Worm (Caenorhabditis elegans): ENCODE data around the gene R08A2.7.

R08A2.7 gene

DNA sequence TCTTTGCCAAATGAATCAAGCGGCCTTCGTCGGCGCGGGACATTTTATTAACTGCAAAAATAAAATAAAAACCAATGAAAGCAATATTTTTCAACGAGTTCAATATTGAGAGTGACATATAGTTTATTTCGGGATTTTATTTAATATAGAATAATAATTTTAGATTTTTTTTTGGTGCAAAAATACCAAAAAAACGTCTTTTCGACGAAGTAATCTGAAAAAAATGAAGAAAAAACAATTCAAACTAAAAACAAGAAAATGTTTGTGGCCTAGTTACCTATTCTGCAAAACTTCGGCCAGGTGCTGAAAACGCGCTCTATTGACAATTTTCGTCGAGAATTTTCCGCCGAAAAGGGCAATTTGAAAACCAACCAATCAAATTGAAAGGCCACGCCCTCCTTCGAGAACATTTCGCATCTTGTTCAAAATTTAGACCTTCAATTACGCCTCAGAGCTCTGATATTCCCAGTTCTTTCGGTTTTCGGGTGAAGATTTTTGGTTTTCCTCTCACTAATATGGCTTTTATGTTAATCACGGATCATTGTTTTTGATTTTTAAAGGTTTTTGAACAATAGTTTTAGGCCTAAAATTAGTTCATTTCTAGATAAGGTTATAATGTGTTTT, 37.6 kb upstream of the R08A2.7 start, which contains the start of gene C47E8.4:
Gene C47E8.4, minus strand, starts transcription at position 51 of the 624 bp plus-strand sequence.
- TF ChIP-seq ama-1 (optimal IDR thresholded peaks at IDR 0.05): peak; percentile 53
- TF ChIP-seq ama-1 (GFP tag; optimal IDR thresholded peaks at IDR 0.05): no peak
- peak; percentile 98 for TF ChIP-seq lin-54 (GFP tag; optimal IDR thresholded peaks at IDR 0.05)
- no peak for TF ChIP-seq nfya-1 (tag; optimal IDR thresholded peaks at IDR 0.05; ENCODE audit: borderline replicate concordance, insufficient read depth)
- no peak for TF ChIP-seq Y79H2A.3 (GFP tag; conservative IDR thresholded peaks at IDR 0.05)
- peak; percentile 94 for TF ChIP-seq atf-7 (tag; optimal IDR thresholded peaks at IDR 0.05)
- TF ChIP-seq Y56A3A.18 (GFP tag; IDR thresholded peaks at IDR 0.05): peak; percentile 62; the same call in 1 of the 2 replicates
- peak; percentile 34; the same call in 1 of the 2 replicates for TF ChIP-seq egrh-3 (GFP tag; IDR thresholded peaks at IDR 0.05)
- peak; percentile 85 for TF ChIP-seq ztf-22 (GFP tag; optimal IDR thresholded peaks at IDR 0.05)
- peak; percentile 98 for TF ChIP-seq ekl-4 (GFP tag; IDR thresholded peaks at IDR 0.05)
- peak; percentile 94 for TF ChIP-seq ztf-26 (tag; optimal IDR thresholded peaks at IDR 0.05)
- TF ChIP-seq B0336.3 (GFP tag; IDR thresholded peaks at IDR 0.05): peak; percentile 90
- TF ChIP-seq somi-1 (GFP tag; optimal IDR thresholded peaks at IDR 0.05): peak; percentile 90
- peak; percentile 91 for TF ChIP-seq hmg-20 (GFP tag; IDR thresholded peaks at IDR 0.05)
- 0 out of 2 replicates have a peak, but pooled peaks have one; percentile 79 for TF ChIP-seq ceh-58 (GFP tag; IDR thresholded peaks at IDR 0.05)
- peak; percentile 85 for TF ChIP-seq ztf-3 (GFP tag; optimal IDR thresholded peaks at IDR 0.05)
- peak; percentile 88 for TF ChIP-seq F52B5.7 (tag; optimal IDR thresholded peaks at IDR 0.05)
- TF ChIP-seq akir-1 (GFP tag; optimal IDR thresholded peaks at IDR 0.05): peak; percentile 84
- peak; percentile 95 for TF ChIP-seq madf-3 (GFP tag; IDR thresholded peaks at IDR 0.05)
- TF ChIP-seq D2030.7 (GFP tag; IDR thresholded peaks at IDR 0.05): peak; percentile 93
- TF ChIP-seq ceh-91 (GFP tag; IDR thresholded peaks at IDR 0.05): peak; percentile 93
- TF ChIP-seq nhr-27 (tag; optimal IDR thresholded peaks at IDR 0.05): peak; percentile 92
- peak; percentile 8 for TF ChIP-seq pha-4 (tag; optimal IDR thresholded peaks at IDR 0.05)
- no peak for TF ChIP-seq die-1 (tag; optimal IDR thresholded peaks at IDR 0.05)
- peak; percentile 65 for TF ChIP-seq ztf-18 (tag; optimal IDR thresholded peaks at IDR 0.05)
- peak; percentile 88 for TF ChIP-seq repo-1 (tag; optimal IDR thresholded peaks at IDR 0.05)
- TF ChIP-seq let-607 (tag; optimal IDR thresholded peaks at IDR 0.05): peak; percentile 31 to 92
- peak; percentile 81 for TF ChIP-seq him-1 (tag; optimal IDR thresholded peaks at IDR 0.05)
- peak; percentile 93 for TF ChIP-seq madf-6 (GFP tag; IDR thresholded peaks at IDR 0.05)
- TF ChIP-seq fkh-3 (tag; optimal IDR thresholded peaks at IDR 0.05): no peak
- TF ChIP-seq hlh-26 (GFP tag; conservative IDR thresholded peaks at IDR 0.05): no peak
- peak; percentile 94 for TF ChIP-seq C06A6.2 (GFP tag; conservative IDR thresholded peaks at IDR 0.05)
- peak; percentile 60 for TF ChIP-seq F23B12.7 (tag; optimal IDR thresholded peaks at IDR 0.05; ENCODE audit: insufficient read depth)
- TF ChIP-seq lsl-1 (GFP tag; optimal IDR thresholded peaks at IDR 0.05): peak; percentile 76
- TF ChIP-seq athp-1 (tag; optimal IDR thresholded peaks at IDR 0.05): peak; percentile 96
- peak; percentile 57 for TF ChIP-seq F57C9.4 (tag; optimal IDR thresholded peaks at IDR 0.05)
- peak; percentile 65 for TF ChIP-seq mel-28 (tag; optimal IDR thresholded peaks at IDR 0.05; ENCODE audit: borderline replicate concordance)
- peak; percentile 64 for TF ChIP-seq F10E7.11 (tag; optimal IDR thresholded peaks at IDR 0.05)
- TF ChIP-seq Y53G8AR.9 (GFP tag; conservative IDR thresholded peaks at IDR 0.05): peak; percentile 95
- TF ChIP-seq zfh-2 (GFP tag; conservative IDR thresholded peaks at IDR 0.05): no peak
- no peak for TF ChIP-seq sptf-2 (GFP tag; optimal IDR thresholded peaks at IDR 0.05)
- peak; percentile 96 for TF ChIP-seq let-526 (GFP tag; IDR thresholded peaks at IDR 0.05)
- peak; percentile 75; the same call in 1 of the 2 replicates for TF ChIP-seq aptf-3 (GFP tag; IDR thresholded peaks at IDR 0.05)
- TF ChIP-seq mes-4 (tag; optimal IDR thresholded peaks at IDR 0.05): no peak
- peak; percentile 92 for TF ChIP-seq B0019.2 (GFP tag; conservative IDR thresholded peaks at IDR 0.05)
- TF ChIP-seq ZK185.1 (tag; optimal IDR thresholded peaks at IDR 0.05; ENCODE audit: poor library complexity, severe bottlenecking): peak; percentile 97
- TF ChIP-seq hrde-1 (tag; optimal IDR thresholded peaks at IDR 0.05; ENCODE audit: borderline replicate concordance): peak; percentile 90
